Worm (Caenorhabditis elegans): ENCODE measurements around the gene glr-7.
A peak's percentile ranks its signal among the peaks of the same experiment; 100 is the strongest.

glr-7 gene

DNA sequence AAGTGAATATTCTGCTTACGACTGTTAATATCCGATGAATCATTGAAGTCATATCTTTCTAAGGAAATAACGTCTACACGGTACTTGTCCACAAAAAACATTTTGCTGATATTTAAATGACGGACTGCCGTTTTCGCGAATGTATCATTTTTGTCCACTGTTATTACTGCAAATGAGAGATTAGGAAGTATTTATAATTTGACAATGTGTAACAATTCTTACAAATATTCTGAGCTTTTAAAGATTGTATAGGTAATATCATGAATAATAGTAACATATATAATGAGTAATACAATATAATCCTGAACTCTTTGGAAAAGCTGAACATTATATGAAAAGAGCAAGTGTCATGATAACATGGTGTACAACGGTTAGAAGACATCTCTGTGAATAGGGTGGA, at the start of gene glr-7:
Gene glr-7, minus strand, starts transcription at position 101 of the 400 bp plus-strand sequence.
- no peak for TF ChIP-seq K09A11.1 (tag; optimal IDR thresholded peaks at IDR 0.05; ENCODE audit: insufficient read depth)
- TF ChIP-seq eyg-1 (tag; optimal IDR thresholded peaks at IDR 0.05), result no peak
- TF ChIP-seq mec-3 (tag; optimal IDR thresholded peaks at IDR 0.05; ENCODE audit: borderline replicate concordance), result no peak
- TF ChIP-seq elt-4 (tag; optimal IDR thresholded peaks at IDR 0.05), result no peak
- TF ChIP-seq ceh-30 (tag; optimal IDR thresholded peaks at IDR 0.05), result no peak
- TF ChIP-seq ama-1 (optimal IDR thresholded peaks at IDR 0.05), result no peak
- no peak for TF ChIP-seq lin-11 (tag; optimal IDR thresholded peaks at IDR 0.05)
- no peak for TF ChIP-seq sox-2 (GFP tag; IDR thresholded peaks at IDR 0.05)
- TF ChIP-seq ceh-18 (tag; optimal IDR thresholded peaks at IDR 0.05), result no peak
- TF ChIP-seq pax-1 (tag; optimal IDR thresholded peaks at IDR 0.05), result no peak
- no peak for TF ChIP-seq ceh-22 (tag; optimal IDR thresholded peaks at IDR 0.05)
- TF ChIP-seq madf-2 (tag; optimal IDR thresholded peaks at IDR 0.05), result no peak
- TF ChIP-seq hlh-13 (GFP tag; optimal IDR thresholded peaks at IDR 0.05), result no peak
- TF ChIP-seq F13H6.1 (tag; optimal IDR thresholded peaks at IDR 0.05), result no peak
- no peak for TF ChIP-seq pros-1 (tag; optimal IDR thresholded peaks at IDR 0.05)
- TF ChIP-seq odd-2 (tag; optimal IDR thresholded peaks at IDR 0.05), result no peak
- TF ChIP-seq C38D4.7 (GFP tag; optimal IDR thresholded peaks at IDR 0.05), result no peak
- TF ChIP-seq C08G9.2 (tag; optimal IDR thresholded peaks at IDR 0.05), result no peak
- no peak for TF ChIP-seq pat-9 (tag; optimal IDR thresholded peaks at IDR 0.05)

DNA sequence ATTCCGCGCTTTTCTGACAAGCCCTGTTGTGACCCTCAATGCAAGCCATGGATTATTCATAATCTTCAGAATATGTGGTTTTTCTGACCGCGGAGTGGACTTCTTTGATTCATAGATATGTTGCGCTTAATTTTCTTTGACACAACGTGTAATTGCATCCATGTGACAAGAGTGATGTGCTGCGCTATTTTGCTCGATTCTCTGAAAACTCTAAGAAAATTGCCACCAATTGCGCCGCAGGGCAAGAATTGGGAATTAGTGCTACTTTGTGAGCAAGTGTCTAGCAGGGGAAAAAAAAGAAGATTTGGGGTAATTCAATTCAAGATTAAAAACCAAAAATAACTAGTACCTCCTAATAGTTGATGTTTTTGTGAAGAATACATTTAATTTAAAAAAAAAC, 44.4 kb upstream of the glr-7 start:
- TF ChIP-seq hlh-30 (tag; optimal IDR thresholded peaks at IDR 0.05; ENCODE audit: insufficient read depth), result no peak

DNA sequence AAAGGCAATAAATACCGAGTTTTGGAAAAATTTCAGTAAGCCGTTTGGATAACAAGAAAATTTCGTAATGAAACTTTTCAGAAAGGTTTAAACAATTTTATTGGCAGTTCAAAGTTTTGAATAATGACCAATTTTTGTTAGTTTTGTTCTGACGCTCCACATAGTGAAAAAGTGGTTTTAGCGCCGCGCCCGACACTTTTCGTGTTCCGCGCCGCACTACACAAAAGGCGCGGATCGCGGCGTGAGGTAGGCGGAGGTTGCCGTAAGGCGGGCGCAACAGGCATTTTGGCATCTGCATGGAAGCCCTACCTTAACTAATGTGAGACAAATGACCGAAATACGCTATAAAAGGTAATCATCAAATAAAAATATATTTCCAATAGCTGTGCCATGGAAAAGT, 42.1 kb upstream of the glr-7 start:
- TF ChIP-seq ama-1 (optimal IDR thresholded peaks at IDR 0.05), result no peak

DNA sequence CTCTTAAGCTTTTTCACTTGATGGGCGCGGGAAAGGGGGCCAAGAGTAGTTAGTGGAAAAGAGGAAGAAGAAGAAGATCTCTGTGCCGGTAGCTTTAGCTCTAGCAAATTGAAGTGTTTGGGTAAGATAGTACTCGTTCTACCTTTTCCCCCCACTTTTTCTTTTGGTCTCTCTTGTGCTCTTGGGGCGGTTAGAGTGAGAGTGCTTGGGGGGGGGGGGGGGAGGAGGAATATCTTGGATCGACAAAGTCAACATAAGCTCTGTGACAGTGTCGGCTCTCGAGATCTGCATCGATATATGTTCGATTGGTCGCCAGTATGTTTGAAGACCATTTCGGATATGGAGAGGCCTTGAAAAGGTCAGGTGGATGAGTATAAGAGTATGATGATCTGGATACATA, 40.1 kb upstream of the glr-7 start, which contains the start of gene fox-1:
Gene fox-1, minus strand, starts transcription at position 101 of the 400 bp plus-strand sequence.
- TF ChIP-seq tbx-2 (tag; optimal IDR thresholded peaks at IDR 0.05) (peak; percentile 2), pha-2 (tag; optimal IDR thresholded peaks at IDR 0.05) (peak; percentile 21), npax-4 (tag; optimal IDR thresholded peaks at IDR 0.05) (no peak)

DNA sequence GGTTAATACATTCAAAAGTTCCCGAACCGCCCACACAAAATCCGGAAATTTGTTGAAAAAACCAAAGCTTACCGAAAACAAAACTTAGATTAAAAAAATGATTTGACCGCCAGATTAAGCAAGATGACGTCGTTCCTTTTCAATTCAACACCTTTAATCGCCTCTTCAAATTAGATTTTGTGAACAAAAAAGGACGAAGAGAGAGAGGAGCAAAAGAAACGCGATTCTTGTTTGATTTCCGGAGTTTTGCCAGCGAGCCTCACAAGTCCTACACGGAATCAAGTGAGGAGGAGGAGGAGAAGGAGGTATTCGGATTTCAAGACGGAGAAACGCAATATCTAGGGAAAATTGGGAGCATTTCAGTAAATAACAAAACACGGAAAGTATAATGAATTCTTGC, 37.8 kb upstream of the glr-7 start:
- TF ChIP-seq hlh-8 (tag; optimal IDR thresholded peaks at IDR 0.05), result no peak
- no peak for TF ChIP-seq nfya-1 (tag; optimal IDR thresholded peaks at IDR 0.05)
- no peak for TF ChIP-seq ceh-2 (tag; optimal IDR thresholded peaks at IDR 0.05)
- no peak for TF ChIP-seq unc-55 (GFP tag; optimal IDR thresholded peaks at IDR 0.05)
- TF ChIP-seq madf-2 (tag; optimal IDR thresholded peaks at IDR 0.05), result no peak
- no peak for TF ChIP-seq nhr-11 (tag; optimal IDR thresholded peaks at IDR 0.05)
- TF ChIP-seq ttx-3 (tag; optimal IDR thresholded peaks at IDR 0.05), result no peak
- TF ChIP-seq mec-3 (tag; optimal IDR thresholded peaks at IDR 0.05; ENCODE audit: borderline replicate concordance), result no peak
- no peak for TF ChIP-seq F13H6.1 (tag; optimal IDR thresholded peaks at IDR 0.05)
- no peak for TF ChIP-seq syd-9 (tag; optimal IDR thresholded peaks at IDR 0.05)
- no peak for TF ChIP-seq ceh-30 (tag; optimal IDR thresholded peaks at IDR 0.05)
- no peak for TF ChIP-seq ahr-1 (tag; optimal IDR thresholded peaks at IDR 0.05)

DNA sequence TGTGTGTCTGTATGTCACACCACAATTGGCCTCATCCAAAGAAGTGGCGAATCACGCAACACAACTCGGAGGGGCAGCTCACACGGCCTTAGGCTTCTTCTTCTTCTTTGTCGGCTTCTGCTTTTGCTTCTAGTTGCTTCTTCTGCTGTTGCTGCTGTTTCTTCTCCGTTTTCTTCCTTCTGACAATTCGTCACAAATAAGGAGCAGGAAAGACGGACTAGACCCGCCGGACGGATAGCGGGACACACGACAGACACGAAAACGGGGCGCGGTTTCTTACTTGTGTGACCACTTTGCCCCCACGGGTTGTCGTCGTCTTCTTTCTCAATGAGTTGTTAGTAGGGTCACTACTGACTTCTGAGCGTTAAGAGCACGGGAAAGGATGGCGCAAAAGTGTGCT, 36.5 kb upstream of the glr-7 start:
- TF ChIP-seq unc-42 (tag; optimal IDR thresholded peaks at IDR 0.05) (peak; percentile 65), pag-3 (tag; optimal IDR thresholded peaks at IDR 0.05; ENCODE audit: borderline replicate concordance) (peak; percentile 10), hlh-6 (tag; optimal IDR thresholded peaks at IDR 0.05) (no peak)
